Worm (Caenorhabditis elegans) whole organism, early embryonic: ENCODE results near the gene C43F9.7.

Source experiments
- ama-1 ChIP-seq: fragments of 150-350 bp; optimal IDR thresholded peaks from 2 replicates; lab custom pipeline; 2014
- ceh-36 ChIP-seq: sonication (generic microtip); optimal IDR thresholded peaks from 2 replicates; lab custom pipeline; 2016; ENCODE audit warnings: missing genetic modification characterization, inconsistent platforms, missing compliant biosample characterization
- flt-1 ChIP-seq: fragments of 200-800 bp; sonication (Bioruptor generic); IDR thresholded peaks from 2 replicates; pipeline ENCODE4 v1.3.6; 2022; ENCODE audit warnings: missing genetic modification characterization, missing compliant biosample characterization
- scrt-1 ChIP-seq: fragments of 200-800 bp; sonication (Bioruptor generic); IDR thresholded peaks from 2 replicates; pipeline ENCODE4 v1.3.6; 2022; ENCODE audit warnings: missing genetic modification characterization, missing compliant biosample characterization
- tbx-37 ChIP-seq: fragments of 200-800 bp; sonication (Bioruptor generic); conservative IDR thresholded peaks from 2 replicates; pipeline ENCODE4 v1.3.6; 2022; ENCODE audit warnings: missing genetic modification reagents, missing genetic modification characterization, missing compliant biosample characterization

ce11 chrIV:10573471-10573870, 20.0 kb downstream of the C43F9.7 start:
- TF ChIP-seq ama-1 (lab: Kevin White, UChicago) = no peak
- TF ChIP-seq flt-1 (GFP tag; lab: Robert Waterston, UW) = no peak
- no peak for TF ChIP-seq scrt-1 (GFP tag; lab: Robert Waterston, UW)
- TF ChIP-seq ceh-36 (tag; lab: Kevin White, UChicago) = no peak
- TF ChIP-seq tbx-37 = no peak
